Fruit fly (Drosophila melanogaster): Measurements from ENCODE around the gene CG14736.

DNA sequence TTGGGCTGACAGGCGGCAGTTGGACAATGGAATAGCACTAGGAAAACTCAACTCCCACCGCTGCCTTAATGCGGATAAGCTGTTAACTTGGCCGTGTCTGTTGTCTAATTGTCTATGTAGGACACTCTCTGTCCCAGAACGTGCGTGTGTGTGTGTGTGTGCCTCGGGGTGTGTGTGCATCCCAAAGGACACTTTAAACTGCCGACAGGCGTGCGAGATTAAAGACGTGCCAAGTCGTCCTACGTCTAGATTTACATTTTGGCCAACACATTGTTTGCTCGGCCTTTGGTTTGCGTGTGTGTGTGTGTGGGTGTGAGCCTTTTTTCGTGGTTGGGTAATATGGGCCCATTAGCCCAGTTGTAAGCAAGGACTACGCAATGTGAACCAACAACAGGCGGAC, 42.2 kb upstream of the CG14736 start:
- TF ChIP-seq Dif (GFP tag; optimal IDR thresholded peaks at IDR 0.05; ENCODE audit: partially characterized antibody) (no peak), CrebA (GFP tag; optimal IDR thresholded peaks at IDR 0.05; ENCODE audit: borderline replicate concordance) (no peak), fru (GFP tag; optimal IDR thresholded peaks at IDR 0.05) (no peak), Hr83 (GFP tag; optimal IDR thresholded peaks at IDR 0.05; ENCODE audit: poor library complexity, severe bottlenecking) (no peak), sage (GFP tag; optimal IDR thresholded peaks at IDR 0.05) (no peak)
